Fruit fly (Drosophila melanogaster) whole organism, embryonic: ENCODE measurements around the gene scpr-C.

Experiments used
- CG10209 ChIP-seq: fragments of 200-800 bp; sonication (Bioruptor generic); optimal IDR thresholded peaks from 3 replicates; lab custom pipeline; 2017; ENCODE audit warnings: missing biosample characterization, mild to moderate bottlenecking, missing genetic modification characterization, missing genetic modification reagents
- CG10431 ChIP-seq: fragments of 200-800 bp; sonication (Bioruptor generic); optimal IDR thresholded peaks from 3 replicates; lab custom pipeline; 2018; ENCODE audit warnings: missing biosample characterization, mild to moderate bottlenecking, missing genetic modification characterization
- CG11696 ChIP-seq: fragments of 200-800 bp; sonication (Bioruptor generic); IDR thresholded peaks from 2 replicates; pipeline ENCODE4 v1.3.6; 2022; ENCODE audit warnings: missing biosample characterization, missing genetic modification characterization
- CG12071 ChIP-seq: fragments of 200-800 bp; sonication (Bioruptor generic); optimal IDR thresholded peaks from 3 replicates; lab custom pipeline; 2018; ENCODE audit warnings: missing biosample characterization, mild to moderate bottlenecking, missing genetic modification characterization
- CG14710 ChIP-seq: fragments of 200-800 bp; sonication (Bioruptor generic); optimal IDR thresholded peaks from 3 replicates; lab custom pipeline; 2019; ENCODE audit warnings: missing biosample characterization, mild to moderate bottlenecking, missing genetic modification characterization, moderate library complexity
- CG1603 ChIP-seq: fragments of 200-800 bp; sonication (Bioruptor generic); optimal IDR thresholded peaks from 2 replicates; lab custom pipeline; 2019; ENCODE audit warnings: missing biosample characterization, mild to moderate bottlenecking, missing genetic modification characterization, moderate library complexity
- CG16815 ChIP-seq: fragments of 200-800 bp; sonication (Bioruptor generic); optimal IDR thresholded peaks from 3 replicates; lab custom pipeline; 2017; ENCODE audit warnings: missing biosample characterization, mild to moderate bottlenecking, missing genetic modification characterization
- CG16863 ChIP-seq: fragments of 200-800 bp; sonication (Bioruptor generic); optimal IDR thresholded peaks from 3 replicates; lab custom pipeline; 2016; ENCODE audit warnings: missing biosample characterization, missing genetic modification characterization
- CG17385 ChIP-seq: fragments of 200-800 bp; sonication (Bioruptor generic); optimal IDR thresholded peaks from 3 replicates; lab custom pipeline; 2018; ENCODE audit warnings: missing biosample characterization, mild to moderate bottlenecking, missing genetic modification characterization
- CG31224 ChIP-seq: fragments of 200-800 bp; sonication (Bioruptor generic); IDR thresholded peaks from 2 replicates; pipeline ENCODE4 v1.3.6; 2022; ENCODE audit warnings: missing biosample characterization, missing genetic modification characterization
- CG33213 ChIP-seq: fragments of 200-800 bp; sonication (Bioruptor generic); optimal IDR thresholded peaks from 3 replicates; lab custom pipeline; 2016; ENCODE audit warnings: missing biosample characterization, missing genetic modification characterization
- CG4404 ChIP-seq: fragments of 200-800 bp; sonication (Bioruptor generic); IDR thresholded peaks from 2 replicates; pipeline ENCODE4 v1.3.6; 2022; ENCODE audit warnings: missing biosample characterization, missing genetic modification characterization
- CG7357 ChIP-seq: fragments of 200-800 bp; sonication (Bioruptor generic); IDR thresholded peaks from 3 replicates; pipeline ENCODE4 v1.3.6; 2022; ENCODE audit warnings: missing biosample characterization, missing genetic modification characterization
- CG8944 ChIP-seq: fragments of 200-800 bp; sonication (Bioruptor generic); optimal IDR thresholded peaks from 3 replicates; lab custom pipeline; 2016; ENCODE audit warnings: missing biosample characterization, missing genetic modification characterization
- CG9437 ChIP-seq: fragments of 200-800 bp; sonication (Bioruptor generic); optimal IDR thresholded peaks from 2 replicates; lab custom pipeline; 2018; ENCODE audit warnings: missing biosample characterization, mild to moderate bottlenecking, missing genetic modification characterization
- CrebB ChIP-seq: fragments of 200-800 bp; sonication (Bioruptor generic); optimal IDR thresholded peaks from 3 replicates; lab custom pipeline; 2018; ENCODE audit warnings: missing biosample characterization, mild to moderate bottlenecking, missing genetic modification characterization
- Dll ChIP-seq: fragments of 200-800 bp; sonication (Bioruptor generic); IDR thresholded peaks from 4 replicates; pipeline ENCODE4 v1.3.6; 2022; ENCODE audit warnings: missing biosample characterization, missing genetic modification characterization; ENCODE audit not compliant: partially characterized antibody
- Dp ChIP-seq: fragments of 200-800 bp; sonication (Bioruptor generic); optimal IDR thresholded peaks from 2 replicates; lab custom pipeline; 2018; ENCODE audit warnings: missing biosample characterization, mild to moderate bottlenecking, missing genetic modification characterization, moderate library complexity
- Dref ChIP-seq: fragments of 200-800 bp; sonication (Bioruptor generic); IDR thresholded peaks from 2 replicates; pipeline ENCODE4 v1.3.6; 2022; ENCODE audit warnings: missing biosample characterization, missing genetic modification characterization
- E2f2 ChIP-seq: fragments of 200-800 bp; sonication (Bioruptor generic); IDR thresholded peaks from 2 replicates; pipeline ENCODE4 v1.3.6; 2022; ENCODE audit warnings: missing biosample characterization, missing genetic modification characterization
- Hmr ChIP-seq: fragments of 200-800 bp; sonication (Bioruptor generic); optimal IDR thresholded peaks from 3 replicates; lab custom pipeline; 2017; ENCODE audit warnings: mild to moderate bottlenecking, missing biosample characterization, missing genetic modification reagents, missing genetic modification characterization
- Kr ChIP-seq: fragments of 200-800 bp; sonication (Bioruptor generic); optimal IDR thresholded peaks from 2 replicates; lab custom pipeline; 2017; ENCODE audit warnings: missing biosample characterization, mild to moderate bottlenecking, missing genetic modification characterization
- MBD-R2 ChIP-seq: fragments of 200-800 bp; sonication (Bioruptor generic); IDR thresholded peaks from 2 replicates; pipeline ENCODE4 v1.3.6; 2022; ENCODE audit warnings: missing biosample characterization, missing genetic modification characterization
- MESR4 ChIP-seq: fragments of 200-800 bp; sonication (Bioruptor generic); optimal IDR thresholded peaks from 2 replicates; lab custom pipeline; 2018; ENCODE audit warnings: missing biosample characterization, mild to moderate bottlenecking, missing genetic modification characterization, moderate library complexity
- Mad ChIP-seq: fragments of 200-800 bp; sonication (Bioruptor generic); optimal IDR thresholded peaks from 2 replicates; lab custom pipeline; 2016; ENCODE audit warnings: missing biosample characterization, missing genetic modification characterization
- Oaz ChIP-seq: fragments of 200-800 bp; sonication (Bioruptor generic); IDR thresholded peaks from 2 replicates; pipeline ENCODE4 v1.3.6; 2022; ENCODE audit warnings: missing biosample characterization, missing genetic modification characterization
- Ravus ChIP-seq: fragments of 200-800 bp; sonication (Bioruptor generic); IDR thresholded peaks from 2 replicates; pipeline ENCODE4 v1.3.6; 2022; ENCODE audit warnings: missing biosample characterization, missing genetic modification characterization
- Sin3A ChIP-seq: fragments of >200 bp; optimal IDR thresholded peaks from 2 replicates; lab custom pipeline; 2018
- Sox100B ChIP-seq: fragments of 200-800 bp; sonication (Bioruptor generic); optimal IDR thresholded peaks from 3 replicates; lab custom pipeline; 2018; ENCODE audit warnings: missing biosample characterization, mild to moderate bottlenecking, missing genetic modification characterization
- YL-1 ChIP-seq: fragments of 200-800 bp; sonication (Bioruptor generic); optimal IDR thresholded peaks from 3 replicates; lab custom pipeline; 2017; ENCODE audit warnings: missing biosample characterization, mild to moderate bottlenecking, missing genetic modification characterization
- al ChIP-seq: fragments of 200-800 bp; sonication (Bioruptor generic); IDR thresholded peaks from 2 replicates; pipeline ENCODE4 v1.3.6; 2022; ENCODE audit warnings: missing biosample characterization, missing genetic modification characterization
- ase ChIP-seq: fragments of 200-800 bp; sonication (Bioruptor generic); IDR thresholded peaks from 3 replicates; pipeline ENCODE4 v1.3.6; 2022; ENCODE audit warnings: missing biosample characterization, missing genetic modification characterization
- bsh ChIP-seq, 2 experiments: fragments of 200-800 bp; sonication (Bioruptor generic); optimal IDR thresholded peaks; 2 replicates each; lab custom pipeline; 2017 to 2018; ENCODE audit warnings: mild to moderate bottlenecking in 2 of 2, missing biosample characterization in 2 of 2, missing genetic modification characterization in 2 of 2, moderate library complexity in 1 of 2
- chm ChIP-seq: fragments of 200-800 bp; sonication (Bioruptor generic); IDR thresholded peaks from 2 replicates; pipeline ENCODE4 v1.3.6; 2022; ENCODE audit warnings: missing biosample characterization, missing genetic modification characterization
- dimm ChIP-seq: fragments of 200-800 bp; sonication (Bioruptor generic); IDR thresholded peaks from 2 replicates; pipeline ENCODE4 v1.3.6; 2022; ENCODE audit warnings: missing biosample characterization, missing genetic modification characterization
- emc ChIP-seq: fragments of 200-800 bp; sonication (Bioruptor generic); optimal IDR thresholded peaks from 2 replicates; lab custom pipeline; 2016; ENCODE audit warnings: missing biosample characterization, missing genetic modification characterization
- eve ChIP-seq, 2 experiments: fragments of >200 bp; optimal IDR thresholded peaks; 2 replicates each; lab custom pipeline; 2017; ENCODE audit warnings: missing biosample characterization in 2 of 2, missing genetic modification characterization in 2 of 2
- fd3F ChIP-seq: fragments of 200-800 bp; sonication (Bioruptor generic); optimal IDR thresholded peaks from 2 replicates; lab custom pipeline; 2018; ENCODE audit warnings: missing biosample characterization, mild to moderate bottlenecking, missing genetic modification characterization, moderate library complexity
- ftz-f1 ChIP-seq: fragments of 200-800 bp; sonication (Bioruptor generic); optimal IDR thresholded peaks from 2 replicates; lab custom pipeline; 2016; ENCODE audit warnings: missing biosample characterization, missing genetic modification characterization
- ind ChIP-seq: fragments of 200-800 bp; sonication (Bioruptor generic); optimal IDR thresholded peaks from 3 replicates; lab custom pipeline; 2016; ENCODE audit warnings: missing biosample characterization, missing genetic modification characterization
- insv ChIP-seq, 2 experiments: fragments of 200-800 bp; sonication (Bioruptor generic); optimal IDR thresholded peaks; 3 replicates each; lab custom pipeline; 2016 to 2018; ENCODE audit warnings: missing biosample characterization in 2 of 2, missing genetic modification characterization in 2 of 2
- klu ChIP-seq: fragments of 200-800 bp; sonication (Bioruptor generic); IDR thresholded peaks from 2 replicates; pipeline ENCODE4 v1.3.6; 2022; ENCODE audit warnings: missing biosample characterization, missing genetic modification characterization
- mam ChIP-seq: fragments of 200-800 bp; sonication (Bioruptor generic); optimal IDR thresholded peaks from 3 replicates; lab custom pipeline; 2016; ENCODE audit warnings: missing biosample characterization, missing genetic modification characterization
- mirr ChIP-seq: fragments of 200-800 bp; sonication (Bioruptor generic); optimal IDR thresholded peaks from 3 replicates; lab custom pipeline; 2018; ENCODE audit warnings: missing biosample characterization, mild to moderate bottlenecking, missing genetic modification characterization
- pan ChIP-seq, 4 experiments: fragments of >200 bp in 3 of 4; fragments of 200-800 bp in 1 of 4; sonication (Bioruptor generic) in 1 of 4; optimal IDR thresholded peaks in 3 of 4; IDR thresholded peaks in 1 of 4; 2 replicates each; pipeline versions ENCODE4 v1.3.6 to Lab custom; 2017 to 2022; ENCODE audit warnings: missing biosample characterization in 2 of 4, missing genetic modification characterization in 2 of 4, mixed read lengths in 1 of 4
- pho ChIP-seq: fragments of 200-800 bp; sonication (Bioruptor generic); optimal IDR thresholded peaks from 2 replicates; lab custom pipeline; 2016; ENCODE audit warnings: missing biosample characterization, missing genetic modification characterization
- pita ChIP-seq: fragments of 200-800 bp; sonication (Bioruptor generic); optimal IDR thresholded peaks from 2 replicates; lab custom pipeline; 2017; ENCODE audit warnings: missing biosample characterization, mild to moderate bottlenecking, missing genetic modification characterization
- psq ChIP-seq: fragments of 200-800 bp; sonication (Bioruptor generic); optimal IDR thresholded peaks from 2 replicates; lab custom pipeline; 2017; ENCODE audit warnings: missing biosample characterization, missing genetic modification characterization
- salm ChIP-seq: fragments of 200-800 bp; sonication (Bioruptor generic); optimal IDR thresholded peaks from 2 replicates; lab custom pipeline; 2018; ENCODE audit warnings: missing biosample characterization, mild to moderate bottlenecking, missing genetic modification characterization
- sens ChIP-seq: fragments of 200-800 bp; sonication (Bioruptor generic); peaks from one replicate; lab custom pipeline; 2016; ENCODE audit warnings: missing biosample characterization, missing genetic modification characterization
- slbo ChIP-seq: fragments of 200-800 bp; sonication (Bioruptor generic); IDR thresholded peaks from 2 replicates; pipeline ENCODE4 v1.3.6; 2022; ENCODE audit warnings: missing biosample characterization, missing genetic modification characterization
- stwl ChIP-seq: fragments of 200-800 bp; sonication (Bioruptor generic); optimal IDR thresholded peaks from 3 replicates; lab custom pipeline; 2018; ENCODE audit warnings: missing biosample characterization, mild to moderate bottlenecking, missing genetic modification characterization, moderate library complexity
- yki ChIP-seq: fragments of >200 bp; optimal IDR thresholded peaks from 3 replicates; lab custom pipeline; 2018

The scpr-C gene

dm6 chr3R:11237598-11237997, 12.3 kb downstream of the scpr-C start, which contains the start of gene CG31388 (continued):
- TF ChIP-seq psq (GFP tag; lab: Kevin White, UChicago) (no peak), CG10209 (GFP tag; lab: Kevin White, UChicago) (no peak), CG16863 (GFP tag; lab: Kevin White, UChicago) (no peak), pita (GFP tag; lab: Kevin White, UChicago) (no peak), MBD-R2 (GFP tag; lab: Robert Waterston, UW) (peak; percentile 85), Oaz (GFP tag; lab: Robert Waterston, UW) (no peak), Sox100B (GFP tag; lab: Kevin White, UChicago) (no peak), eve (GFP tag; optimal IDR thresholded peaks at IDR 0.05; lab: Kevin White, UChicago) (no peak), CG12071 (GFP tag; lab: Kevin White, UChicago) (no peak), CG33213 (GFP tag; lab: Kevin White, UChicago) (no peak), ftz-f1 (no peak), insv (GFP tag; optimal IDR thresholded peaks at IDR 0.05; lab: Kevin White, UChicago) (no peak), CG10431 (GFP tag; lab: Kevin White, UChicago) (no peak), CG1603 (tag; lab: Kevin White, UChicago) (peak; percentile 31), Kr (GFP tag; lab: Kevin White, UChicago) (no peak), MESR4 (GFP tag; lab: Kevin White, UChicago) (peak; percentile 83), CG9437 (no peak), Dref (no peak), YL-1 (GFP tag; lab: Kevin White, UChicago) (peak; percentile 63), Mad (no peak), bsh (GFP tag; optimal IDR thresholded peaks at IDR 0.05; lab: Kevin White, UChicago) (no peak), Dp (GFP tag; lab: Kevin White, UChicago) (peak; percentile 91), CG17385 (GFP tag; lab: Kevin White, UChicago) (peak; percentile 98), CG16815 (no peak), sens (GFP tag; lab: Kevin White, UChicago) (no peak), klu (GFP tag; lab: Robert Waterston, UW) (no peak), E2f2 (GFP tag; lab: Robert Waterston, UW) (peak; percentile 93), fd3F (no peak), mam (no peak), CG4404 (no peak), CG7357 (GFP tag; lab: Robert Waterston, UW) (no peak), CG8944 (GFP tag; lab: Kevin White, UChicago) (no peak), al (GFP tag; lab: Robert Waterston, UW) (no peak), ase (GFP tag; lab: Robert Waterston, UW) (no peak), mirr (GFP tag; lab: Kevin White, UChicago) (no peak), CrebB (tag; lab: Kevin White, UChicago) (no peak), CG31224 (GFP tag; lab: Robert Waterston, UW) (no peak), yki (lab: Kevin White, UChicago) (peak; percentile 20), Hmr (no peak), emc (no peak), Dll (GFP tag; lab: Robert Waterston, UW) (no peak), Ravus (no peak), salm (tag; lab: Kevin White, UChicago) (no peak), stwl (tag; lab: Kevin White, UChicago) (peak; percentile 48), CG11696 (GFP tag; lab: Robert Waterston, UW) (no peak), ind (GFP tag; lab: Kevin White, UChicago) (no peak), pan (optimal IDR thresholded peaks at IDR 0.05; lab: Kevin White, UChicago) (no peak), pan (GFP tag; optimal IDR thresholded peaks at IDR 0.05 in 1 of 2, IDR thresholded peaks at IDR 0.05 in 1 of 2) (peak in 1 of 2 experiments; percentile 23), slbo (GFP tag; lab: Robert Waterston, UW) (no peak), CG14710 (tag; lab: Kevin White, UChicago) (peak; percentile 95), pho (no peak), chm (no peak), dimm (GFP tag; lab: Robert Waterston, UW) (no peak), Sin3A (lab: Kevin White, UChicago) (no peak)
